Fruit fly (Drosophila melanogaster): Measurements from ENCODE around the gene RhoGEF64C.

- no peak for TF ChIP-seq Pif1B (GFP tag; optimal IDR thresholded peaks at IDR 0.05)
- TF ChIP-seq CG17806 (tag; optimal IDR thresholded peaks at IDR 0.05) = peak; percentile 15
- no peak for TF ChIP-seq CG13204 (GFP tag; optimal IDR thresholded peaks at IDR 0.05)
- peak; percentile 38 for TF ChIP-seq CG8301 (tag; optimal IDR thresholded peaks at IDR 0.05)
- TF ChIP-seq Ets98B (GFP tag; IDR thresholded peaks at IDR 0.05) = peak; percentile 32; the same call in 1 of the 2 replicates
These were observed 142.4 kb downstream of the RhoGEF64C start for dm6 chr3L:4835005-4835404.
